Worm (Caenorhabditis elegans) whole organism, late embryonic: ENCODE measurements around the gene F38A1.6.

ENCODE experiments used
- K09A11.1 ChIP-seq: sonication (generic microtip); optimal IDR thresholded peaks from 2 replicates; lab custom pipeline; 2017; ENCODE audit warnings: antibody characterized with exemption, mild to moderate bottlenecking, missing genetic modification characterization, missing compliant biosample characterization; ENCODE audit not compliant: insufficient read depth
- T23F11.4 ChIP-seq: fragments of 200-800 bp; sonication (Bioruptor generic); optimal IDR thresholded peaks from 2 replicates; lab custom pipeline; 2018; ENCODE audit warnings: mild to moderate bottlenecking, missing genetic modification characterization, missing compliant biosample characterization
- ceh-19 ChIP-seq: fragments of 200-800 bp; sonication (Bioruptor generic); optimal IDR thresholded peaks from 2 replicates; lab custom pipeline; 2018; ENCODE audit warnings: mild to moderate bottlenecking, missing genetic modification characterization, missing compliant biosample characterization
- ceh-2 ChIP-seq: sonication (generic microtip); optimal IDR thresholded peaks from 2 replicates; lab custom pipeline; 2016; ENCODE audit warnings: missing genotype, missing genetic modification characterization, missing compliant biosample characterization
- ceh-24 ChIP-seq: sonication (generic microtip); optimal IDR thresholded peaks from 2 replicates; lab custom pipeline; 2016; ENCODE audit warnings: mild to moderate bottlenecking, missing genetic modification characterization, missing compliant biosample characterization
- ceh-31 ChIP-seq: sonication (generic microtip); optimal IDR thresholded peaks from 2 replicates; lab custom pipeline; 2016; ENCODE audit warnings: missing genetic modification characterization, missing compliant biosample characterization
- ceh-34 ChIP-seq: sonication (generic microtip); optimal IDR thresholded peaks from 2 replicates; lab custom pipeline; 2016; ENCODE audit warnings: mild to moderate bottlenecking, missing genetic modification characterization, missing compliant biosample characterization
- ceh-45 ChIP-seq: fragments of 200-800 bp; sonication (Bioruptor generic); IDR thresholded peaks from 2 replicates; pipeline ENCODE4 v1.3.6; 2022; ENCODE audit warnings: missing genetic modification reagents, missing genetic modification characterization, missing compliant biosample characterization
- ceh-48 ChIP-seq: sonication (generic microtip); optimal IDR thresholded peaks from 2 replicates; lab custom pipeline; 2016; ENCODE audit warnings: missing genetic modification characterization, inconsistent platforms, missing compliant biosample characterization
- fkh-10 ChIP-seq: fragments of 150-350 bp; optimal IDR thresholded peaks from 2 replicates; lab custom pipeline; 2014; ENCODE audit warnings: missing biosample characterization, missing genetic modification reagents, missing genetic modification characterization
- fkh-6 ChIP-seq: sonication (generic microtip); optimal IDR thresholded peaks from 2 replicates; lab custom pipeline; 2016; ENCODE audit warnings: missing genetic modification characterization, missing compliant biosample characterization
- gmeb-2 ChIP-seq: sonication (generic microtip); optimal IDR thresholded peaks from 2 replicates; lab custom pipeline; 2016; ENCODE audit warnings: missing genetic modification characterization, inconsistent platforms, missing compliant biosample characterization
- hlh-13 ChIP-seq: fragments of 200-800 bp; sonication (Bioruptor generic); optimal IDR thresholded peaks from 2 replicates; lab custom pipeline; 2018; ENCODE audit warnings: mild to moderate bottlenecking, missing genetic modification characterization, missing compliant biosample characterization
- lim-6 ChIP-seq: sonication (generic microtip); optimal IDR thresholded peaks from 2 replicates; lab custom pipeline; 2016; ENCODE audit warnings: missing genetic modification characterization, missing compliant biosample characterization
- odd-2 ChIP-seq: sonication (generic microtip); optimal IDR thresholded peaks from 2 replicates; lab custom pipeline; 2017; ENCODE audit warnings: antibody characterized with exemption, mild to moderate bottlenecking, missing genetic modification characterization, missing compliant biosample characterization
- pag-3 ChIP-seq: sonication (generic microtip); optimal IDR thresholded peaks from 2 replicates; lab custom pipeline; 2016; ENCODE audit warnings: missing compliant biosample characterization, missing genetic modification characterization, borderline replicate concordance
- pha-4 ChIP-seq: fragments of 150-350 bp; optimal IDR thresholded peaks from 2 replicates; lab custom pipeline; 2018; ENCODE audit warnings: missing biosample characterization, missing genetic modification reagents, missing genetic modification characterization
- pros-1 ChIP-seq: fragments of 150-350 bp; optimal IDR thresholded peaks from 2 replicates; lab custom pipeline; 2014; ENCODE audit warnings: missing biosample characterization, missing genetic modification reagents, missing genetic modification characterization
- sdc-2 ChIP-seq: sonication (generic microtip); optimal IDR thresholded peaks from 2 replicates; lab custom pipeline; 2016; ENCODE audit warnings: missing genotype, missing genetic modification characterization, missing compliant biosample characterization
- sox-2 ChIP-seq: fragments of 200-800 bp; sonication (Bioruptor generic); IDR thresholded peaks from 2 replicates; pipeline ENCODE4 v1.3.6; 2022; ENCODE audit warnings: missing genetic modification reagents, missing genetic modification characterization, missing compliant biosample characterization
- sox-4 ChIP-seq: sonication (generic microtip); optimal IDR thresholded peaks from 2 replicates; lab custom pipeline; 2017; ENCODE audit warnings: mild to moderate bottlenecking, missing genetic modification characterization, inconsistent platforms, missing compliant biosample characterization
- ttx-3 ChIP-seq: sonication (generic microtip); optimal IDR thresholded peaks from 2 replicates; lab custom pipeline; 2016; ENCODE audit warnings: missing genetic modification reagents, missing genetic modification characterization, missing compliant biosample characterization
- unc-3 ChIP-seq, 2 experiments: fragments of 200-800 bp in 1 of 2; sonication (Bioruptor generic) in 1 of 2; sonication (generic microtip) in 1 of 2; conservative IDR thresholded peaks in 1 of 2; optimal IDR thresholded peaks in 1 of 2; 2 replicates each; pipeline versions ENCODE4 v1.3.6 to Lab custom; 2016 to 2022; ENCODE audit warnings: missing compliant biosample characterization in 2 of 2, missing genetic modification characterization in 2 of 2, missing genetic modification reagents in 1 of 2
- unc-55 ChIP-seq: sonication (generic microtip); optimal IDR thresholded peaks from 2 replicates; lab custom pipeline; 2017; ENCODE audit warnings: missing biosample characterization, missing genetic modification reagents, missing genetic modification characterization
- unc-86 ChIP-seq: sonication (generic microtip); optimal IDR thresholded peaks from 2 replicates; lab custom pipeline; 2016; ENCODE audit warnings: missing genetic modification characterization, missing compliant biosample characterization
- zip-5 ChIP-seq: sonication (generic microtip); optimal IDR thresholded peaks from 2 replicates; lab custom pipeline; 2016; ENCODE audit warnings: missing genetic modification characterization, missing compliant biosample characterization

F38A1.6 gene

ce11 chrIV:1224781-1225180, 26.9 kb upstream of the F38A1.6 start:
- TF ChIP-seq ceh-2 (tag; lab: Kevin White, UChicago) (no peak), lim-6 (tag; lab: Kevin White, UChicago) (no peak), ceh-19 (GFP tag; lab: Kevin White, UChicago) (no peak), odd-2 (tag; lab: Kevin White, UChicago) (no peak), unc-86 (tag; lab: Kevin White, UChicago) (no peak), ttx-3 (no peak), ceh-34 (tag; lab: Kevin White, UChicago) (no peak), ceh-31 (no peak), sox-2 (GFP tag; lab: Robert Waterston, UW) (no peak)

DNA sequence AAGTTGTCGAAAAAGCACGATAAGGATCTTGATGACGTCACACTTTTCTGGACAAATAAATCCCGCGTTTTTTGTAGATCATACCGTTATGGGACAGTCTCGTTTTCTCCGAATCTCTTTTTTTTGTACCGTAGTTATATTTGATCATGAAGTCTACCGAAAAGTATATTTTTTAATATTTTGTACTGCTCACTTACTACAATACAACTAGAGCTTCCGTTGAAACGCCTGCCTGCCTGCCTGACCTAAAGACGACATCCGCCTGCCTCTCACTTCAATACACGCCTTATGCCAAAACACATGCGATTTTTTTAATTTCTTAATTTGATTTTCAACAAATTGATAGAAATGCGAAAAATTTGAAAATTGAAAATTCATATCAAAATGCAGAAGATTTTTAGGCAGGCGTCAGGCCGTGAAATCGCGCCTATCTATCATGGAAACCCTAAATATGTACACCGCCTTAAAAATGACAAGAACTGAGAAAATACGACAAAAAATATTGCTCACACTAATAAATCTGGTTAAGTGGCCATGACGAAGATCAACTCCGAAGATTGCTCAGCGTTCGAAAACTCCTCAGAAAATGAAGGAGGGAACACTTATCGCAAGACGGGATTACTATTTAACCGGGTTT, 25.9 kb upstream of the F38A1.6 start, which contains the start of gene W09G12.8:
Gene W09G12.8 (plus strand): TSS at position 587 of the 637 bp plus-strand sequence.
- TF ChIP-seq hlh-13 = no peak

DNA sequence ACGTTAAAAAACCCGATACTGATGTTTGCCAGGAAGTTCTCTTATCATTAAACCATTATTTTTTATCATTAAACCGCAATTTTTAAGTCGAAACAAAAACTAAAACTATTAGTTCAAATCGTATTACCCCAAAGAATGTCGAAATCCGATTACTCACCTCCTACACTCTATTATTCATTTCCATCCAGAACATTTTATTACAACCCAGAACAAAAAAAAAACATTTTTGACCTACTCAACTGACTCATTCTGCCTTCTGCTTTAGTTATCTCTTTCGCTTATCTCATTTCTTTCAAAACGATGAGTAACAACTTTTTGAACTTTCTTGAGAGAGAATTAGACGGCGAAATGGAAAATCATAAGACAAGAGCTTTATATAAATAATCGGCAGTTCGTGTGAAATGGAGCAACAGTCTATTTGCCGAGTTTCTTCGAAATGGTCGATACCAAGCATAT, 23.0 kb upstream of the F38A1.6 start, which contains the start of gene W09G12.7:
Gene W09G12.7 (plus strand): TSS at position 406 of the 456 bp plus-strand sequence.
- TF ChIP-seq pros-1 (tag; lab: Kevin White, UChicago) (no peak), zip-5 (tag; lab: Kevin White, UChicago) (no peak), T23F11.4 (no peak), unc-3 (GFP tag; conservative IDR thresholded peaks at IDR 0.05; lab: Robert Waterston, UW) (no peak), unc-3 (tag; optimal IDR thresholded peaks at IDR 0.05; lab: Kevin White, UChicago) (no peak)

DNA sequence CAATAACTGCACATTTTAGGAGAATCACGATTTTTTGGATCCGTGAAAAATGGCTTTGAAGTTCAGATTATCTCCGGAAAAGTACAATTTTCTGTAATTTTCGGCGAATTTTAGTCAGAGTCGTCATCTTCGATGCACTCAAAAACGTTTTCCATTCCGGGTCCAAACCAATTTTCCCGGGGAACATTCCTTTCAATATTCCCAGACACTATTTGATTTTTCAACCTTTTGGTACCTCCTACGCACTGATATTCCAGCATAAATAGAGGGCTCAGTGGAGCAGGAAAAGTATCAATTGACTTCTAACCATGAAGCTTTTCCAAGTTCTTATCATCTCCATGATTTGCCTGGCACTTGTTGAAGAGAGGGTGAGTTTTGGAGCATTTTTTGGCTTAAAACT, 20.1 kb upstream of the F38A1.6 start, which contains the start of gene W09G12.6:
Gene W09G12.6 (plus strand): TSS at position 301 of the 400 bp plus-strand sequence.
- TF ChIP-seq sdc-2 (tag; lab: Kevin White, UChicago) (no peak), pha-4 (tag; lab: Kevin White, UChicago) (no peak), ttx-3 (no peak), fkh-10 (GFP tag; lab: Kevin White, UChicago) (no peak), ceh-2 (tag; lab: Kevin White, UChicago) (no peak)

ce11 chrIV:1232419-1233145, 19.1 kb upstream of the F38A1.6 start:
- TF ChIP-seq ceh-2 (tag; lab: Kevin White, UChicago) (no peak), gmeb-2 (tag; lab: Kevin White, UChicago) (no peak), lim-6 (tag; lab: Kevin White, UChicago) (no peak), pag-3 (no peak), ceh-45 (GFP tag; lab: Robert Waterston, UW) (no peak), K09A11.1 (tag; lab: Kevin White, UChicago) (no peak), unc-55 (GFP tag; lab: Kevin White, UChicago) (no peak), sox-4 (tag; lab: Kevin White, UChicago) (no peak)

ce11 chrIV:1234780-1235179, 16.9 kb upstream of the F38A1.6 start:
- no peak for TF ChIP-seq ceh-24 (tag; lab: Kevin White, UChicago)

DNA sequence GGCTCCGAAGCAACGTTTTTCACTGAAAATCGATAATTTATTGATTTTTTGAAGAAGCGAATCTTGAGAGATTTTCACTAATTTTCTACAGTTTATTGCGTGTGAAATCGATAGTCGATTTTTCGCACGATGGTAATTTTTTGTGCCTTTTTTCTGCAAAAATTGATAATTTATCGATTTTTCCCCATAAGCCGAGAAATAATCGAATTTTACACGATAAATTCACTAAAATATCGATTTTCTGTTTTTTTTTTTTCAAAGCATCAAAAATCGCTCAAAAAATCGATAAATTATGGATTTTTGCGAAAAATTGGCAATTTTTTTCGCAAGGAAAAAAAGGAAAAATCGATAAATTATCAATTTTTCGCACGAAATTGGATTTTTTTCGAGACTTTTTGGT, 15.9 kb upstream of the F38A1.6 start:
- no peak for TF ChIP-seq fkh-6
- peak; percentile 10 for TF ChIP-seq ceh-48 (tag; lab: Kevin White, UChicago)
